Worm (Caenorhabditis elegans): ENCODE data around the gene C49C3.21.

ce11 chrIV:17316398-17316797 is 26.4 kb upstream of the C49C3.21 start, which contains the start of gene C49C3.20:
- TF ChIP-seq him-1 (tag; optimal IDR thresholded peaks at IDR 0.05): no peak
- no peak for TF ChIP-seq dao-5 (tag; optimal IDR thresholded peaks at IDR 0.05)
- no peak for TF ChIP-seq W03F9.2 (tag; optimal IDR thresholded peaks at IDR 0.05)
